Fruit fly (Drosophila melanogaster): Measurements from ENCODE around the gene Pka-C2.

The Pka-C2 gene

DNA sequence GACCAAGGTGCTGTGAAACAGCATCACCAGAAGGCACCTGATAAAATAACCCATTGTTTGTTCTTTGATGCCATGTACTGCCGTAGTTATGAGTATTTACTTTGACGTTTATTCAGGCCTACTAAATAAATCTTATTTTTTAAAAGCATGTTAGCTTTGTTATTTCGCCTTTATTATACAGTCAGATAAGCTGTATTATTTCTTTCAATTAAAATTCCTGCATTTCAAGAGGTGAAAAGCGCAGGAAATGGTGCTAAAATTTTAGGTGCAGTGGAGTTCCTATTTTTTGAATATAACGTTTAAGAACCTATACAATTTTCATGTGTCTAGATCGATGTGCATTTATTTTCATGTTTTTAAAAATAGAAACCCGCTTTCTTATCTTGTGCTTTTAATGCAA is 51.2 kb downstream of the Pka-C2 start, which contains the start of gene CG31013:
CG31013 (minus strand) TSS at position 101 of the 400 bp plus-strand sequence.
- no peak for TF ChIP-seq vri (GFP tag; optimal IDR thresholded peaks at IDR 0.05)
- no peak for TF ChIP-seq Hr4 (GFP tag; optimal IDR thresholded peaks at IDR 0.05)
- no peak for TF ChIP-seq acj6 (GFP tag; optimal IDR thresholded peaks at IDR 0.05)
- TF ChIP-seq dsx (GFP tag; optimal IDR thresholded peaks at IDR 0.05; ENCODE audit: poor library complexity, severe bottlenecking), result no peak
- no peak for TF ChIP-seq Met (GFP tag; optimal IDR thresholded peaks at IDR 0.05)
- no peak for TF ChIP-seq CG10631 (GFP tag; optimal IDR thresholded peaks at IDR 0.05)
- TF ChIP-seq achi (GFP tag; optimal IDR thresholded peaks at IDR 0.05), result no peak
- TF ChIP-seq spab (GFP tag; optimal IDR thresholded peaks at IDR 0.05), result no peak
- TF ChIP-seq CG6792 (GFP tag; optimal IDR thresholded peaks at IDR 0.05), result no peak
- no peak for TF ChIP-seq Gug (GFP tag; IDR thresholded peaks at IDR 0.05)
- TF ChIP-seq Sox14 (GFP tag; optimal IDR thresholded peaks at IDR 0.05), result no peak
- no peak for TF ChIP-seq CG11902 (GFP tag; optimal IDR thresholded peaks at IDR 0.05)
- no peak for TF ChIP-seq Lpt (GFP tag; optimal IDR thresholded peaks at IDR 0.05)
- no peak for TF ChIP-seq Hr39 (GFP tag; optimal IDR thresholded peaks at IDR 0.05)
- no peak for TF ChIP-seq OdsH (GFP tag; optimal IDR thresholded peaks at IDR 0.05)
- TF ChIP-seq CG15336 (GFP tag; IDR thresholded peaks at IDR 0.05), result no peak
- no peak for TF ChIP-seq CG6854 (GFP tag; optimal IDR thresholded peaks at IDR 0.05)
- TF ChIP-seq fd59A (GFP tag; optimal IDR thresholded peaks at IDR 0.05), result no peak
- TF ChIP-seq Eip93F (GFP tag; optimal IDR thresholded peaks at IDR 0.05), result no peak
